Worm (Caenorhabditis elegans): ENCODE data around the gene arp-6.
A peak's percentile ranks its signal among the peaks of the same experiment; 100 is the strongest.

Gene arp-6

ce11 chrII:8037246-8037645 lies at the start of gene arp-6:
Gene arp-6, minus strand, starts transcription at chrII:8037346.
- TF ChIP-seq pqm-1 (tag; optimal IDR thresholded peaks at IDR 0.05): no peak
- no peak for TF ChIP-seq nfya-1 (tag; optimal IDR thresholded peaks at IDR 0.05; ENCODE audit: insufficient read depth)
- TF ChIP-seq R02D3.7 (tag; optimal IDR thresholded peaks at IDR 0.05): no peak
- no peak for TF ChIP-seq nhr-12 (tag; optimal IDR thresholded peaks at IDR 0.05)
- TF ChIP-seq jun-1 (tag; optimal IDR thresholded peaks at IDR 0.05): no peak
- no peak for TF ChIP-seq unc-62 (GFP tag; optimal IDR thresholded peaks at IDR 0.05)
- TF ChIP-seq fos-1 (tag; optimal IDR thresholded peaks at IDR 0.05): no peak
- no peak for TF ChIP-seq tbx-2 (tag; optimal IDR thresholded peaks at IDR 0.05)
- TF ChIP-seq nhr-28 (tag; optimal IDR thresholded peaks at IDR 0.05): no peak
- TF ChIP-seq lsy-12 (tag; optimal IDR thresholded peaks at IDR 0.05): no peak
- TF ChIP-seq elt-1 (tag; optimal IDR thresholded peaks at IDR 0.05): no peak
- no peak for TF ChIP-seq lin-15B (tag; optimal IDR thresholded peaks at IDR 0.05)
- no peak for TF ChIP-seq unc-39 (tag; optimal IDR thresholded peaks at IDR 0.05)
- no peak for TF ChIP-seq ama-1 (optimal IDR thresholded peaks at IDR 0.05)
- no peak for TF ChIP-seq ceh-28 (tag; optimal IDR thresholded peaks at IDR 0.05)
- TF ChIP-seq aly-2 (tag; optimal IDR thresholded peaks at IDR 0.05): no peak

DNA sequence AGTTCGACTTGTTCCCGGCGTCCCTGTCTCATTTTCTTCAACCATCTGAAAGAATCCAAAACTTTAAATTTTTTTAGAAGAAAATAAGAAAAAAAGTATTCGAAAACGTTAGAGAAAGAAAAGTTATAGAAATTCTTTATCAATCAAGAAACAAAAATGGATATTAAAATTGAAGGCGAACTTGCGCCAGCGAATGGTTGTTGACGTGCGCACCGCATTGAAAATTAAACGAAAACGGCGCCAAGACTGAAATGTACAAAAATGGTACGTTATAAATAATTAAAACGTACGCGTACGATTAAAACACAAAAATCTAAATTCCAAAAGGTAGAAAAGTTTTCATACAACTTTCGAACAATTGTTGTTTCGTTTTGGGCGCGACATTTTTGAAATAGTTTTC lies 49.7 kb upstream of the arp-6 start, which contains the start of gene K02C4.3:
TSS of gene K02C4.3 (minus strand) at position 51 of the 400 bp plus-strand sequence.
- TF ChIP-seq nhr-67 (tag; optimal IDR thresholded peaks at IDR 0.05) (no peak), fos-1 (tag; optimal IDR thresholded peaks at IDR 0.05) (no peak), nhr-25 (tag; optimal IDR thresholded peaks at IDR 0.05) (peak; percentile 56), pha-4 (tag; optimal IDR thresholded peaks at IDR 0.05) (peak; percentile 86), skn-1 (tag; optimal IDR thresholded peaks at IDR 0.05) (no peak), eor-1 (tag; optimal IDR thresholded peaks at IDR 0.05) (no peak), ztf-4 (tag; optimal IDR thresholded peaks at IDR 0.05) (no peak), hmg-11 (tag; optimal IDR thresholded peaks at IDR 0.05) (peak; percentile 46), nhr-77 (tag; optimal IDR thresholded peaks at IDR 0.05) (no peak), jun-1 (tag; optimal IDR thresholded peaks at IDR 0.05) (peak; percentile 23), nhr-23 (tag; optimal IDR thresholded peaks at IDR 0.05) (peak; percentile 80), nhr-237 (tag; optimal IDR thresholded peaks at IDR 0.05) (no peak), egl-5 (tag; optimal IDR thresholded peaks at IDR 0.05) (no peak), nhr-12 (tag; optimal IDR thresholded peaks at IDR 0.05) (no peak), pqm-1 (tag; optimal IDR thresholded peaks at IDR 0.05) (peak; percentile 36), ceh-82 (tag; optimal IDR thresholded peaks at IDR 0.05) (no peak), snpc-4 (tag; optimal IDR thresholded peaks at IDR 0.05) (peak; percentile 92), unc-39 (tag; optimal IDR thresholded peaks at IDR 0.05) (no peak), R02D3.7 (tag; optimal IDR thresholded peaks at IDR 0.05) (peak; percentile 37), lin-15B (tag; optimal IDR thresholded peaks at IDR 0.05) (peak; percentile 79), elt-2 (tag; optimal IDR thresholded peaks at IDR 0.05) (peak; percentile 43), fkh-2 (tag; optimal IDR thresholded peaks at IDR 0.05) (no peak), ztf-11 (tag; optimal IDR thresholded peaks at IDR 0.05) (no peak), ceh-16 (tag; optimal IDR thresholded peaks at IDR 0.05) (no peak), nhr-43 (tag; optimal IDR thresholded peaks at IDR 0.05; ENCODE audit: poor library complexity, severe bottlenecking) (peak; percentile 21), egl-27 (tag; optimal IDR thresholded peaks at IDR 0.05) (no peak), nhr-76 (tag; optimal IDR thresholded peaks at IDR 0.05) (no peak), nfya-1 (tag; optimal IDR thresholded peaks at IDR 0.05; ENCODE audit: insufficient read depth) (peak; percentile 74), aly-2 (tag; optimal IDR thresholded peaks at IDR 0.05) (no peak)

- TF ChIP-seq elt-1 (tag; optimal IDR thresholded peaks at IDR 0.05) (no peak), ceh-28 (tag; optimal IDR thresholded peaks at IDR 0.05) (peak; percentile 64), nhr-28 (tag; optimal IDR thresholded peaks at IDR 0.05) (no peak), nhr-25 (tag; optimal IDR thresholded peaks at IDR 0.05) (peak; percentile 11), snpc-4 (tag; optimal IDR thresholded peaks at IDR 0.05) (no peak), nhr-237 (tag; optimal IDR thresholded peaks at IDR 0.05) (no peak), tbx-2 (tag; optimal IDR thresholded peaks at IDR 0.05) (no peak), elt-3 (tag; optimal IDR thresholded peaks at IDR 0.05) (no peak), nfya-1 (tag; optimal IDR thresholded peaks at IDR 0.05; ENCODE audit: insufficient read depth) (no peak), lin-39 (tag; optimal IDR thresholded peaks at IDR 0.05) (no peak), ztf-11 (tag; optimal IDR thresholded peaks at IDR 0.05) (no peak), hmg-11 (tag; optimal IDR thresholded peaks at IDR 0.05) (no peak), ama-1 (optimal IDR thresholded peaks at IDR 0.05) (no peak), nhr-77 (tag; optimal IDR thresholded peaks at IDR 0.05) (no peak), fkh-2 (tag; optimal IDR thresholded peaks at IDR 0.05) (no peak), ceh-9 (tag; optimal IDR thresholded peaks at IDR 0.05) (no peak), nhr-76 (tag; optimal IDR thresholded peaks at IDR 0.05) (no peak), nhr-67 (tag; optimal IDR thresholded peaks at IDR 0.05) (no peak), nhr-43 (tag; optimal IDR thresholded peaks at IDR 0.05; ENCODE audit: poor library complexity, severe bottlenecking) (no peak), jun-1 (tag; optimal IDR thresholded peaks at IDR 0.05) (peak; percentile 27), R02D3.7 (tag; optimal IDR thresholded peaks at IDR 0.05) (no peak), skn-1 (tag; optimal IDR thresholded peaks at IDR 0.05) (peak; percentile 24), sea-2 (GFP tag; optimal IDR thresholded peaks at IDR 0.05) (no peak), ceh-82 (tag; optimal IDR thresholded peaks at IDR 0.05) (no peak), pha-4 (tag; optimal IDR thresholded peaks at IDR 0.05) (peak; percentile 12), ztf-4 (tag; optimal IDR thresholded peaks at IDR 0.05) (no peak), daf-12 (tag; optimal IDR thresholded peaks at IDR 0.05) (no peak), fos-1 (tag; optimal IDR thresholded peaks at IDR 0.05) (no peak), lin-15B (tag; optimal IDR thresholded peaks at IDR 0.05) (no peak), unc-62 (GFP tag; optimal IDR thresholded peaks at IDR 0.05) (no peak), nhr-23 (tag; optimal IDR thresholded peaks at IDR 0.05) (peak; percentile 67), fkh-10 (GFP tag; optimal IDR thresholded peaks at IDR 0.05) (no peak), zag-1 (tag; optimal IDR thresholded peaks at IDR 0.05) (no peak), nhr-11 (tag; optimal IDR thresholded peaks at IDR 0.05) (no peak), egl-5 (tag; optimal IDR thresholded peaks at IDR 0.05) (no peak), unc-39 (tag; optimal IDR thresholded peaks at IDR 0.05) (no peak), egl-27 (tag; optimal IDR thresholded peaks at IDR 0.05) (no peak), ceh-16 (tag; optimal IDR thresholded peaks at IDR 0.05) (no peak)
These were observed 40.9 kb upstream of the arp-6 start, which contains the start of gene K02C4.5 for ce11 chrII:8078041-8078440. Gene K02C4.5, plus strand, starts transcription at chrII:8078435.
